Worm (Caenorhabditis elegans) whole organism, late embryonic: Measurements from ENCODE around the gene F14F9.6.

Experiments used
- K02D7.2 ChIP-seq: sonication (generic microtip); optimal IDR thresholded peaks from 2 replicates; lab custom pipeline; 2017; ENCODE audit warnings: mild to moderate bottlenecking, missing genetic modification characterization, missing compliant biosample characterization
- K09A11.1 ChIP-seq: sonication (generic microtip); optimal IDR thresholded peaks from 2 replicates; lab custom pipeline; 2017; ENCODE audit warnings: antibody characterized with exemption, mild to moderate bottlenecking, missing genetic modification characterization, missing compliant biosample characterization; ENCODE audit not compliant: insufficient read depth
- T23F11.4 ChIP-seq: fragments of 200-800 bp; sonication (Bioruptor generic); optimal IDR thresholded peaks from 2 replicates; lab custom pipeline; 2018; ENCODE audit warnings: mild to moderate bottlenecking, missing genetic modification characterization, missing compliant biosample characterization
- ama-1 ChIP-seq: fragments of 150-350 bp; optimal IDR thresholded peaks from 2 replicates; lab custom pipeline; 2014
- ceh-14 ChIP-seq: sonication (generic microtip); optimal IDR thresholded peaks from 2 replicates; lab custom pipeline; 2016; ENCODE audit warnings: missing genotype, missing genetic modification characterization, missing compliant biosample characterization
- ceh-2 ChIP-seq: sonication (generic microtip); optimal IDR thresholded peaks from 2 replicates; lab custom pipeline; 2016; ENCODE audit warnings: missing genotype, missing genetic modification characterization, missing compliant biosample characterization
- ceh-22 ChIP-seq: sonication (generic microtip); optimal IDR thresholded peaks from 2 replicates; lab custom pipeline; 2017; ENCODE audit warnings: missing biosample characterization, missing genetic modification characterization
- ceh-31 ChIP-seq: sonication (generic microtip); optimal IDR thresholded peaks from 2 replicates; lab custom pipeline; 2016; ENCODE audit warnings: missing genetic modification characterization, missing compliant biosample characterization
- ceh-34 ChIP-seq: sonication (generic microtip); optimal IDR thresholded peaks from 2 replicates; lab custom pipeline; 2016; ENCODE audit warnings: mild to moderate bottlenecking, missing genetic modification characterization, missing compliant biosample characterization
- ceh-45 ChIP-seq: fragments of 200-800 bp; sonication (Bioruptor generic); IDR thresholded peaks from 2 replicates; pipeline ENCODE4 v1.3.6; 2022; ENCODE audit warnings: missing genetic modification reagents, missing genetic modification characterization, missing compliant biosample characterization
- ceh-48 ChIP-seq: sonication (generic microtip); optimal IDR thresholded peaks from 2 replicates; lab custom pipeline; 2016; ENCODE audit warnings: missing genetic modification characterization, inconsistent platforms, missing compliant biosample characterization
- ceh-9 ChIP-seq: sonication (generic microtip); optimal IDR thresholded peaks from 2 replicates; lab custom pipeline; 2016; ENCODE audit warnings: mild to moderate bottlenecking, missing genetic modification characterization, inconsistent platforms, missing compliant biosample characterization
- che-1 ChIP-seq: sonication (generic microtip); optimal IDR thresholded peaks from 2 replicates; lab custom pipeline; 2016; ENCODE audit warnings: mild to moderate bottlenecking, missing genetic modification characterization, missing compliant biosample characterization
- dve-1 ChIP-seq: sonication (generic microtip); optimal IDR thresholded peaks from 2 replicates; lab custom pipeline; 2017; ENCODE audit warnings: antibody characterized with exemption, mild to moderate bottlenecking, missing genetic modification characterization, missing compliant biosample characterization
- elt-4 ChIP-seq: sonication (generic microtip); optimal IDR thresholded peaks from 2 replicates; lab custom pipeline; 2016; ENCODE audit warnings: missing genetic modification characterization, missing compliant biosample characterization
- fax-1 ChIP-seq: sonication (generic microtip); optimal IDR thresholded peaks from 2 replicates; lab custom pipeline; 2016; ENCODE audit warnings: missing genotype, missing genetic modification characterization, missing compliant biosample characterization
- fkh-10 ChIP-seq: fragments of 150-350 bp; optimal IDR thresholded peaks from 2 replicates; lab custom pipeline; 2014; ENCODE audit warnings: missing biosample characterization, missing genetic modification reagents, missing genetic modification characterization
- fkh-6 ChIP-seq: sonication (generic microtip); optimal IDR thresholded peaks from 2 replicates; lab custom pipeline; 2016; ENCODE audit warnings: missing genetic modification characterization, missing compliant biosample characterization
- gmeb-2 ChIP-seq: sonication (generic microtip); optimal IDR thresholded peaks from 2 replicates; lab custom pipeline; 2016; ENCODE audit warnings: missing genetic modification characterization, inconsistent platforms, missing compliant biosample characterization
- hlh-13 ChIP-seq: fragments of 200-800 bp; sonication (Bioruptor generic); optimal IDR thresholded peaks from 2 replicates; lab custom pipeline; 2018; ENCODE audit warnings: mild to moderate bottlenecking, missing genetic modification characterization, missing compliant biosample characterization
- hlh-30 ChIP-seq: sonication (generic microtip); optimal IDR thresholded peaks from 2 replicates; lab custom pipeline; 2017; ENCODE audit warnings: antibody characterized with exemption, missing genetic modification characterization, missing compliant biosample characterization; ENCODE audit not compliant: insufficient read depth
- hlh-6 ChIP-seq: sonication (generic microtip); optimal IDR thresholded peaks from 2 replicates; lab custom pipeline; 2016; ENCODE audit warnings: missing genotype, missing genetic modification characterization, missing compliant biosample characterization
- hlh-8 ChIP-seq: sonication (generic microtip); optimal IDR thresholded peaks from 2 replicates; lab custom pipeline; 2016; ENCODE audit warnings: missing genotype, missing genetic modification characterization, missing compliant biosample characterization
- lim-6 ChIP-seq: sonication (generic microtip); optimal IDR thresholded peaks from 2 replicates; lab custom pipeline; 2016; ENCODE audit warnings: missing genetic modification characterization, missing compliant biosample characterization
- nfya-1 ChIP-seq: sonication (generic microtip); optimal IDR thresholded peaks from 2 replicates; lab custom pipeline; 2017; ENCODE audit warnings: missing genetic modification characterization, mild to moderate bottlenecking, missing compliant biosample characterization, antibody characterized with exemption, moderate library complexity
- nhr-11 ChIP-seq: fragments of 150-350 bp; optimal IDR thresholded peaks from 2 replicates; lab custom pipeline; 2014; ENCODE audit warnings: missing biosample characterization, missing genetic modification characterization
- pat-9 ChIP-seq: fragments of 200-800 bp; sonication (Bioruptor generic); optimal IDR thresholded peaks from 2 replicates; lab custom pipeline; 2018; ENCODE audit warnings: mild to moderate bottlenecking, missing genetic modification characterization, moderate library complexity, missing compliant biosample characterization
- pqm-1 ChIP-seq: sonication (generic microtip); optimal IDR thresholded peaks from 2 replicates; lab custom pipeline; 2016; ENCODE audit warnings: missing genetic modification characterization, missing compliant biosample characterization
- pros-1 ChIP-seq: fragments of 150-350 bp; optimal IDR thresholded peaks from 2 replicates; lab custom pipeline; 2014; ENCODE audit warnings: missing biosample characterization, missing genetic modification reagents, missing genetic modification characterization
- sdc-2 ChIP-seq: sonication (generic microtip); optimal IDR thresholded peaks from 2 replicates; lab custom pipeline; 2016; ENCODE audit warnings: missing genotype, missing genetic modification characterization, missing compliant biosample characterization
- sox-2 ChIP-seq: fragments of 200-800 bp; sonication (Bioruptor generic); IDR thresholded peaks from 2 replicates; pipeline ENCODE4 v1.3.6; 2022; ENCODE audit warnings: missing genetic modification reagents, missing genetic modification characterization, missing compliant biosample characterization
- syd-9 ChIP-seq: sonication (generic microtip); optimal IDR thresholded peaks from 2 replicates; lab custom pipeline; 2016; ENCODE audit warnings: mild to moderate bottlenecking, missing genetic modification characterization, moderate library complexity, missing compliant biosample characterization
- tbx-2 ChIP-seq: sonication (generic microtip); optimal IDR thresholded peaks from 2 replicates; lab custom pipeline; 2016; ENCODE audit warnings: missing genetic modification characterization, missing compliant biosample characterization
- unc-3 ChIP-seq, 2 experiments: fragments of 200-800 bp in 1 of 2; sonication (Bioruptor generic) in 1 of 2; sonication (generic microtip) in 1 of 2; conservative IDR thresholded peaks in 1 of 2; optimal IDR thresholded peaks in 1 of 2; 2 replicates each; pipeline versions ENCODE4 v1.3.6 to Lab custom; 2016 to 2022; ENCODE audit warnings: missing compliant biosample characterization in 2 of 2, missing genetic modification characterization in 2 of 2, missing genetic modification reagents in 1 of 2
- unc-55 ChIP-seq: sonication (generic microtip); optimal IDR thresholded peaks from 2 replicates; lab custom pipeline; 2017; ENCODE audit warnings: missing biosample characterization, missing genetic modification reagents, missing genetic modification characterization
- unc-86 ChIP-seq: sonication (generic microtip); optimal IDR thresholded peaks from 2 replicates; lab custom pipeline; 2016; ENCODE audit warnings: missing genetic modification characterization, missing compliant biosample characterization

The F14F9.6 gene

DNA sequence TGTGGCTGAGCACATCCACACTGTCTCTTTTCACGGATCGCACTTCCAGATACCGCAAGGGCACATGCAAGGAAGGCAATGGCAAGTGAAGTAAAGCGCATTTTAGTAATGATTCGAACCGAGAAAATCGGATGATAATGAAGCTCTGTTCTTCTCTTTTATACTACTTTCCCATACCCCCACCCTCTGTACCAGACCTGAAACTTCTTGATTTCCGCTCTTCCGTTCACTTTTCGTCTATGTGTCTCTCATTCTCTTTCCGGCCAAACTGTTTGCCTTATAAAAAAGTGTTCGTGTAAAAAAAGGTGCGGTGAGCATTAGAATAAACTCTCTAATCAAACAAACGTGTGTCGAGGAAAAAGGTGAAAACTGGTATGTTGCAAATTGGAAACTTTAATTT lies 15.5 kb upstream of the F14F9.6 start, which contains the start of gene abu-6:
abu-6 (minus strand) TSS at position 101 of the 400 bp plus-strand sequence.
- no peak for TF ChIP-seq ceh-9 (tag; lab: Kevin White, UChicago)
- TF ChIP-seq unc-86 (tag; lab: Kevin White, UChicago), result no peak
- no peak for TF ChIP-seq ceh-22
- TF ChIP-seq fax-1, result no peak
- no peak for TF ChIP-seq dve-1 (tag; lab: Kevin White, UChicago)
- no peak for TF ChIP-seq pat-9 (tag; lab: Kevin White, UChicago)
- TF ChIP-seq ceh-31 (tag; lab: Kevin White, UChicago), result no peak
- no peak for TF ChIP-seq sdc-2 (tag; lab: Kevin White, UChicago)
- no peak for TF ChIP-seq lim-6 (tag; lab: Kevin White, UChicago)
- TF ChIP-seq fkh-6 (tag; lab: Kevin White, UChicago), result no peak
- no peak for TF ChIP-seq ceh-45
- TF ChIP-seq pqm-1 (tag; lab: Kevin White, UChicago), result no peak
- TF ChIP-seq T23F11.4, result no peak
- TF ChIP-seq, all 69 proteins: peak for 0

DNA sequence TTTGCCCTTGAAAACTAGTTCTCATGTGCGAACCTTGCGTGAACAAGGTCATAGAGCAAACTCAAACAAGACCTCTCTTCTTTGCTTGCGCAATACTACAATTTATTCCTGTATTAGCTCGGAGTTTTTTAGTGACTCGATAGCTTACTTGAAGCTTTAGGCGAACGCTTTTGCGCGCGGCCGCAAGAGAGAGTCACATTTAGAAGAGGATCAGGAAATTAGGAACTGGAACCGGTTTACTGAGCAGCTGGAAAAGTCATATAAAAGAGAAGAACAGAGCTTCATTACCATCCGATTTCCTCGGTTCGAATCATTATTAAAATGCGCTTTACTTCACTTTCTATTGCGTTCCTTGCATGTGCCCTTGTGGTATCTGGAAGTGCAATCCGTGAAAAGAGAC lies 12.0 kb upstream of the F14F9.6 start, which contains the start of gene abu-15:
abu-15 (plus strand) TSS at position 301 of the 400 bp plus-strand sequence.
- no peak for TF ChIP-seq K09A11.1 (tag; lab: Kevin White, UChicago)
- TF ChIP-seq che-1 (tag; lab: Kevin White, UChicago), result no peak
- no peak for TF ChIP-seq fkh-6 (tag; lab: Kevin White, UChicago)
- no peak for TF ChIP-seq hlh-8 (tag; lab: Kevin White, UChicago)
- TF ChIP-seq sox-2 (GFP tag; lab: Robert Waterston, UW), result no peak
- no peak for TF ChIP-seq tbx-2 (tag; lab: Kevin White, UChicago)
- TF ChIP-seq ceh-34 (tag; lab: Kevin White, UChicago), result no peak
- TF ChIP-seq ceh-14, result no peak
- TF ChIP-seq hlh-6 (tag; lab: Kevin White, UChicago), result no peak
- no peak for TF ChIP-seq syd-9 (tag; lab: Kevin White, UChicago)
- no peak for TF ChIP-seq lim-6 (tag; lab: Kevin White, UChicago)
- no peak for TF ChIP-seq pqm-1 (tag; lab: Kevin White, UChicago)
- TF ChIP-seq hlh-30 (tag; lab: Kevin White, UChicago), result no peak

DNA sequence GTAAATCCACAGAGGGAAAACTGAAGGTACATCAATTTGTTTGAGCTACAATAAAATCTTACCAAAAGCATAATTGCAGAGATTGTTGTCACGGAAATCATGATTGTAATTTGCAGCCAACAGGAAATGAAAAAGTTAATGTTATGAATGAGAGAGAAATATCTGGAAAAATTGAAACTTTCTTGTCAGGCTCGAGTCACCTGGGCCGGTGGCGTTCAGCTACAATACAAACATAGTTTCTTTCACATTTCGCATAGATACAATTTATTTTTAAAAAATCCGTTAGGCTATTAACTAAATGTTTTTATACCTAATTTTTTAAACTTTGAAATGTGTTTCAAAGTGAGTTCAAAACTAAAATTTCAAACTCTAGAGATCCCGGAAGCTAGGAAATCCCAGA lies 11.4 kb upstream of the F14F9.6 start, which contains the start of gene srx-39:
srx-39 (minus strand) TSS at position 101 of the 400 bp plus-strand sequence.
- TF ChIP-seq nfya-1 (tag; lab: Kevin White, UChicago) (no peak), hlh-13 (GFP tag; lab: Kevin White, UChicago) (no peak), ama-1 (lab: Kevin White, UChicago) (no peak), ceh-48 (tag; lab: Kevin White, UChicago) (no peak), fkh-10 (GFP tag; lab: Kevin White, UChicago) (no peak), elt-4 (tag; lab: Kevin White, UChicago) (no peak), ceh-14 (no peak), ceh-2 (no peak), K02D7.2 (tag; lab: Kevin White, UChicago) (no peak), syd-9 (tag; lab: Kevin White, UChicago) (no peak), unc-3 (GFP tag; conservative IDR thresholded peaks at IDR 0.05; lab: Robert Waterston, UW) (no peak), unc-3 (tag; optimal IDR thresholded peaks at IDR 0.05; lab: Kevin White, UChicago) (no peak), pqm-1 (tag; lab: Kevin White, UChicago) (no peak), ceh-34 (tag; lab: Kevin White, UChicago) (no peak), nhr-11 (tag; lab: Kevin White, UChicago) (no peak), tbx-2 (tag; lab: Kevin White, UChicago) (no peak), unc-55 (GFP tag; lab: Kevin White, UChicago) (no peak)

DNA sequence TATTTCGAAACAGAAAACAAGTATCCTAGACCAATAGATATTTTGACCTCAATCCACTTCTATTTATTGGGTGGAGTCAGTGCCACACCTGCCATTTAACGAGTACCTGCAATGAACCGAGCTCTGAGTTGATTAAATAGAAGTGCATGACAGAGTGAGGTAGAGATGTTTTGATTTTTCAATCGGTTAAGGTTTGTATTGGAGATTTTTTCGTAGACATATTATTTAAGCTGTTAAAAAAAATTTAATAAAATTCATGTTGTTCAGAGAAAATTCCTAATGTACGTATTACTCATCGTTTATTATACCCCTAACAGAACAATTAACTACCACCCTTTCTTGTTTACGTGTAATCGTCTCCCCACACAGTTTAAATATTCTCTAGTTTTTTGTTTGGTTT lies 9.2 kb upstream of the F14F9.6 start, which contains the start of gene srx-38:
srx-38 (minus strand) TSS at position 101 of the 400 bp plus-strand sequence.
- no peak for TF ChIP-seq pros-1 (tag; lab: Kevin White, UChicago)
- no peak for TF ChIP-seq syd-9 (tag; lab: Kevin White, UChicago)
- no peak for TF ChIP-seq ceh-22
- no peak for TF ChIP-seq gmeb-2 (tag; lab: Kevin White, UChicago)
